Worm (Caenorhabditis elegans): ENCODE results near the gene lys-3.

ce11 chrV:10237959-10238444, 45.3 kb downstream of the lys-3 start:
- TF ChIP-seq egl-27 (tag; optimal IDR thresholded peaks at IDR 0.05): no peak
- no peak for TF ChIP-seq ZK546.5 (tag; optimal IDR thresholded peaks at IDR 0.05)
- no peak for TF ChIP-seq ceh-82 (tag; optimal IDR thresholded peaks at IDR 0.05)
- TF ChIP-seq mdl-1 (tag; optimal IDR thresholded peaks at IDR 0.05): no peak
- no peak for TF ChIP-seq unc-62 (GFP tag; optimal IDR thresholded peaks at IDR 0.05)

All from whole organism, L3 larva.